Fruit fly (Drosophila melanogaster) whole organism, embryonic: ENCODE data around the gene Npc2g.
A peak's percentile ranks its signal among the peaks of the same experiment; 100 is the strongest.

Source experiments
- Atf-2 ChIP-seq: fragments of 200-800 bp; sonication (Bioruptor generic); optimal IDR thresholded peaks from 2 replicates; lab custom pipeline; 2016; ENCODE audit warnings: missing biosample characterization, missing genetic modification characterization
- CG11560 ChIP-seq: fragments of 200-800 bp; sonication (Bioruptor generic); IDR thresholded peaks from 3 replicates; pipeline ENCODE4 v1.3.6; 2022; ENCODE audit warnings: missing biosample characterization, missing genetic modification characterization
- CG11696 ChIP-seq: fragments of 200-800 bp; sonication (Bioruptor generic); IDR thresholded peaks from 2 replicates; pipeline ENCODE4 v1.3.6; 2022; ENCODE audit warnings: missing biosample characterization, missing genetic modification characterization
- CG12744 ChIP-seq: fragments of 200-800 bp; sonication (Bioruptor generic); optimal IDR thresholded peaks from 2 replicates; lab custom pipeline; 2016; ENCODE audit warnings: missing biosample characterization, missing genetic modification characterization
- CG13424 ChIP-seq: fragments of 200-800 bp; sonication (Bioruptor generic); optimal IDR thresholded peaks from 2 replicates; lab custom pipeline; 2019; ENCODE audit warnings: missing biosample characterization, mild to moderate bottlenecking, missing genetic modification characterization, moderate library complexity
- CG14441 ChIP-seq: fragments of 200-800 bp; sonication (Bioruptor generic); IDR thresholded peaks from 2 replicates; pipeline ENCODE4 v1.3.6; 2022; ENCODE audit warnings: missing biosample characterization, missing genetic modification characterization
- CG17802 ChIP-seq: fragments of 200-800 bp; sonication (Bioruptor generic); optimal IDR thresholded peaks from 2 replicates; lab custom pipeline; 2018; ENCODE audit warnings: missing biosample characterization, mild to moderate bottlenecking, missing genetic modification characterization, moderate library complexity
- CG18011 ChIP-seq: fragments of 200-800 bp; sonication (Bioruptor generic); optimal IDR thresholded peaks from 2 replicates; lab custom pipeline; 2017; ENCODE audit warnings: missing biosample characterization, missing genetic modification characterization, mild to moderate bottlenecking, moderate library complexity, missing genotype
- CG18262 ChIP-seq: fragments of 200-800 bp; optimal IDR thresholded peaks from 3 replicates; lab custom pipeline; 2019; ENCODE audit warnings: missing biosample characterization, mild to moderate bottlenecking, missing genetic modification characterization, moderate library complexity
- CG18599 ChIP-seq: fragments of 200-800 bp; sonication (Bioruptor generic); optimal IDR thresholded peaks from 3 replicates; lab custom pipeline; 2017; ENCODE audit warnings: missing biosample characterization, missing genetic modification characterization, mild to moderate bottlenecking, moderate library complexity, missing genetic modification reagents
- CG2120 ChIP-seq: fragments of 200-800 bp; sonication (Bioruptor generic); optimal IDR thresholded peaks from 3 replicates; lab custom pipeline; 2016; ENCODE audit warnings: missing biosample characterization, missing genetic modification characterization
- CG2889 ChIP-seq: fragments of 200-800 bp; sonication (Bioruptor generic); IDR thresholded peaks from 3 replicates; pipeline ENCODE4 v1.3.6; 2022; ENCODE audit warnings: missing biosample characterization, missing genetic modification characterization
- CG31365 ChIP-seq: fragments of 200-800 bp; sonication (Bioruptor generic); optimal IDR thresholded peaks from 2 replicates; lab custom pipeline; 2018; ENCODE audit warnings: missing biosample characterization, mild to moderate bottlenecking, missing genetic modification characterization
- CG32767 ChIP-seq: fragments of 200-800 bp; sonication (Bioruptor generic); IDR thresholded peaks from 2 replicates; pipeline ENCODE4 v1.3.6; 2022; ENCODE audit warnings: missing biosample characterization, missing genetic modification characterization
- CG34224 ChIP-seq: fragments of 200-800 bp; sonication (Bioruptor generic); IDR thresholded peaks from 3 replicates; pipeline ENCODE4 v1.3.6; 2022; ENCODE audit warnings: missing biosample characterization, missing genetic modification characterization; ENCODE audit not compliant: partially characterized antibody
- CG42726 ChIP-seq: fragments of 200-800 bp; sonication (Bioruptor generic); IDR thresholded peaks from 2 replicates; pipeline ENCODE4 v1.3.6; 2022; ENCODE audit warnings: missing biosample characterization, missing genetic modification characterization; ENCODE audit not compliant: partially characterized antibody
- CG5953 ChIP-seq: fragments of 200-800 bp; sonication (Bioruptor generic); IDR thresholded peaks from 2 replicates; pipeline ENCODE4 v1.3.6; 2022; ENCODE audit warnings: missing biosample characterization, missing genetic modification characterization
- CG6813 ChIP-seq: fragments of 200-800 bp; sonication (Bioruptor generic); optimal IDR thresholded peaks from 2 replicates; lab custom pipeline; 2017; ENCODE audit warnings: missing biosample characterization, missing genetic modification characterization, mild to moderate bottlenecking, moderate library complexity, missing genetic modification reagents
- CG8281 ChIP-seq: fragments of 200-800 bp; sonication (Bioruptor generic); optimal IDR thresholded peaks from 2 replicates; lab custom pipeline; 2018; ENCODE audit warnings: missing biosample characterization, mild to moderate bottlenecking, missing genetic modification characterization, moderate library complexity
- D19A ChIP-seq: fragments of 200-800 bp; optimal IDR thresholded peaks from 3 replicates; lab custom pipeline; 2019; ENCODE audit warnings: missing biosample characterization, mild to moderate bottlenecking, missing genetic modification characterization, moderate library complexity
- ERR ChIP-seq: fragments of 200-800 bp; sonication (Bioruptor generic); optimal IDR thresholded peaks from 2 replicates; lab custom pipeline; 2016; ENCODE audit warnings: missing biosample characterization, missing genetic modification characterization
- HLH54F ChIP-seq: fragments of 200-800 bp; sonication (Bioruptor generic); optimal IDR thresholded peaks from 3 replicates; lab custom pipeline; 2016; ENCODE audit warnings: missing biosample characterization, missing genetic modification characterization
- Hey ChIP-seq: fragments of 200-800 bp; sonication (Bioruptor generic); optimal IDR thresholded peaks from 3 replicates; lab custom pipeline; 2018; ENCODE audit warnings: missing biosample characterization, mild to moderate bottlenecking, missing genetic modification characterization
- Rfx ChIP-seq: fragments of 200-800 bp; sonication (Bioruptor generic); IDR thresholded peaks from 2 replicates; pipeline ENCODE4 v1.3.6; 2022; ENCODE audit warnings: missing biosample characterization, missing genetic modification characterization
- Sox102F ChIP-seq: fragments of 200-800 bp; sonication (Bioruptor generic); optimal IDR thresholded peaks from 2 replicates; lab custom pipeline; 2018; ENCODE audit warnings: missing biosample characterization, mild to moderate bottlenecking, missing genetic modification characterization, moderate library complexity
- Usf ChIP-seq: fragments of 200-800 bp; sonication (Bioruptor generic); optimal IDR thresholded peaks from 2 replicates; lab custom pipeline; 2017; ENCODE audit warnings: missing genotype, missing biosample characterization, missing genetic modification characterization
- ara ChIP-seq: fragments of 200-800 bp; sonication (Bioruptor generic); IDR thresholded peaks from 2 replicates; pipeline ENCODE4 v1.3.6; 2022; ENCODE audit warnings: missing biosample characterization, missing genetic modification characterization
- ash1 ChIP-seq: fragments of 200-800 bp; sonication (Bioruptor generic); optimal IDR thresholded peaks from 2 replicates; lab custom pipeline; 2018; ENCODE audit warnings: missing biosample characterization, mild to moderate bottlenecking, missing genetic modification characterization
- az2 ChIP-seq: fragments of 200-800 bp; sonication (Bioruptor generic); optimal IDR thresholded peaks from 3 replicates; lab custom pipeline; 2016; ENCODE audit warnings: missing biosample characterization, missing genetic modification characterization
- bcd ChIP-seq: fragments of 200-800 bp; sonication (Bioruptor generic); optimal IDR thresholded peaks from 2 replicates; lab custom pipeline; 2017; ENCODE audit warnings: missing biosample characterization, mild to moderate bottlenecking, missing genetic modification characterization
- ci ChIP-seq: fragments of 200-800 bp; sonication (Bioruptor generic); IDR thresholded peaks from 3 replicates; pipeline ENCODE4 v1.3.6; 2022; ENCODE audit warnings: missing biosample characterization, missing genetic modification characterization
- emc ChIP-seq: fragments of 200-800 bp; sonication (Bioruptor generic); optimal IDR thresholded peaks from 2 replicates; lab custom pipeline; 2016; ENCODE audit warnings: missing biosample characterization, missing genetic modification characterization
- esg ChIP-seq: fragments of 200-800 bp; sonication (Bioruptor generic); conservative IDR thresholded peaks from 2 replicates; pipeline ENCODE4 v1.3.6; 2022; ENCODE audit warnings: missing biosample characterization, missing genetic modification characterization
- gcm2 ChIP-seq: fragments of 200-800 bp; sonication (Bioruptor generic); optimal IDR thresholded peaks from 2 replicates; lab custom pipeline; 2016; ENCODE audit warnings: missing biosample characterization, missing genetic modification characterization
- insv ChIP-seq, 2 experiments: fragments of 200-800 bp; sonication (Bioruptor generic); optimal IDR thresholded peaks; 3 replicates each; lab custom pipeline; 2016 to 2018; ENCODE audit warnings: missing biosample characterization in 2 of 2, missing genetic modification characterization in 2 of 2
- knrl ChIP-seq: fragments of 200-800 bp; sonication (Bioruptor generic); IDR thresholded peaks from 3 replicates; pipeline ENCODE4 v1.3.6; 2022; ENCODE audit warnings: missing biosample characterization, missing genetic modification characterization; ENCODE audit not compliant: partially characterized antibody
- nau ChIP-seq: fragments of 200-800 bp; sonication (Bioruptor generic); optimal IDR thresholded peaks from 3 replicates; lab custom pipeline; 2017; ENCODE audit warnings: missing biosample characterization, mild to moderate bottlenecking, missing genetic modification characterization, missing genetic modification reagents
- nom ChIP-seq: fragments of 200-800 bp; sonication (Bioruptor generic); optimal IDR thresholded peaks from 2 replicates; lab custom pipeline; 2017; ENCODE audit warnings: missing biosample characterization, missing genetic modification characterization, mild to moderate bottlenecking, moderate library complexity, missing genetic modification reagents
- oc ChIP-seq: fragments of 200-800 bp; sonication (Bioruptor generic); optimal IDR thresholded peaks from 2 replicates; lab custom pipeline; 2018; ENCODE audit warnings: missing biosample characterization, mild to moderate bottlenecking, missing genetic modification characterization, moderate library complexity
- p53 ChIP-seq: fragments of 200-800 bp; sonication (Bioruptor generic); optimal IDR thresholded peaks from 2 replicates; lab custom pipeline; 2016; ENCODE audit warnings: missing biosample characterization, missing genetic modification characterization
- pnt ChIP-seq: fragments of 200-800 bp; sonication (Bioruptor generic); optimal IDR thresholded peaks from 3 replicates; lab custom pipeline; 2016; ENCODE audit warnings: missing biosample characterization, missing genetic modification characterization
- ranshi ChIP-seq: fragments of 200-800 bp; sonication (Bioruptor generic); IDR thresholded peaks from 2 replicates; pipeline ENCODE4 v1.3.6; 2022; ENCODE audit warnings: missing biosample characterization, missing genetic modification characterization
- repo ChIP-seq: fragments of 200-800 bp; sonication (Bioruptor generic); optimal IDR thresholded peaks from 2 replicates; lab custom pipeline; 2016; ENCODE audit warnings: missing biosample characterization, missing genetic modification characterization
- salm ChIP-seq: fragments of 200-800 bp; sonication (Bioruptor generic); optimal IDR thresholded peaks from 2 replicates; lab custom pipeline; 2018; ENCODE audit warnings: missing biosample characterization, mild to moderate bottlenecking, missing genetic modification characterization
- sc ChIP-seq, 3 experiments: fragments of >200 bp in 2 of 3; fragments of 200-800 bp in 1 of 3; sonication (Bioruptor generic) in 1 of 3; optimal IDR thresholded peaks; 2 replicates in 2 of 3; 3 replicates in 1 of 3; lab custom pipeline; 2017; ENCODE audit warnings: mild to moderate bottlenecking in 1 of 3, missing biosample characterization in 1 of 3, missing genetic modification characterization in 1 of 3, missing genetic modification reagents in 1 of 3
- sd ChIP-seq: fragments of 200-800 bp; sonication (Bioruptor generic); optimal IDR thresholded peaks from 3 replicates; lab custom pipeline; 2018; ENCODE audit warnings: missing biosample characterization, mild to moderate bottlenecking, missing genetic modification characterization, moderate library complexity
- ssp ChIP-seq: fragments of 200-800 bp; sonication (Bioruptor generic); IDR thresholded peaks from 2 replicates; pipeline ENCODE4 v1.3.6; 2022; ENCODE audit warnings: missing biosample characterization, missing genetic modification characterization
- vnd ChIP-seq: fragments of 200-800 bp; sonication (Bioruptor generic); IDR thresholded peaks from 3 replicates; pipeline ENCODE4 v1.3.6; 2022; ENCODE audit warnings: missing biosample characterization, missing genetic modification characterization; ENCODE audit not compliant: partially characterized antibody
- wek ChIP-seq: fragments of 200-800 bp; sonication (Bioruptor generic); optimal IDR thresholded peaks from 3 replicates; lab custom pipeline; 2018; ENCODE audit warnings: missing biosample characterization, mild to moderate bottlenecking, missing genetic modification characterization, moderate library complexity

Gene Npc2g

dm6 chr3R:30781661-30782120 lies 36.6 kb upstream of the Npc2g start (continued):
- peak; percentile 91 for TF ChIP-seq CG32767 (GFP tag; lab: Robert Waterston, UW)
- peak; percentile 96 for TF ChIP-seq ci (GFP tag; lab: Robert Waterston, UW)
- peak; percentile 90 for TF ChIP-seq CG2889 (GFP tag; lab: Robert Waterston, UW)
- peak; percentile 76 for TF ChIP-seq gcm2 (GFP tag; lab: Kevin White, UChicago)
- TF ChIP-seq wek (GFP tag; lab: Kevin White, UChicago): peak; percentile 78
- peak; percentile 91 for TF ChIP-seq Sox102F (GFP tag; lab: Kevin White, UChicago)
- peak; percentile 63 for TF ChIP-seq p53 (GFP tag; lab: Kevin White, UChicago)
- TF ChIP-seq CG18262 (tag; lab: Kevin White, UChicago): peak; percentile 94
- TF ChIP-seq ERR (GFP tag; lab: Kevin White, UChicago): peak; percentile 93
- TF ChIP-seq D19A (tag; lab: Kevin White, UChicago): peak; percentile 89
- peak; percentile 86 for TF ChIP-seq oc
- TF ChIP-seq nom: peak; percentile 83
- TF ChIP-seq CG12744: peak; percentile 87
- peak; percentile 74 for TF ChIP-seq CG17802
- TF ChIP-seq Rfx: peak; percentile 96
- TF ChIP-seq insv (GFP tag; optimal IDR thresholded peaks at IDR 0.05; lab: Kevin White, UChicago): peak; percentile 10 to 39
- peak; percentile 82; the same call in 2 of the 3 replicates for TF ChIP-seq CG11560 (tag; lab: Robert Waterston, UW)
- TF ChIP-seq sc (optimal IDR thresholded peaks at IDR 0.05; lab: Kevin White, UChicago): no peak
- TF ChIP-seq sc (GFP tag; optimal IDR thresholded peaks at IDR 0.05; lab: Kevin White, UChicago): peak; percentile 86
- TF ChIP-seq vnd (GFP tag; lab: Robert Waterston, UW): no peak
- peak; percentile 96 for TF ChIP-seq ranshi (GFP tag; lab: Robert Waterston, UW)
- TF ChIP-seq ash1 (GFP tag; lab: Kevin White, UChicago): peak; percentile 26
- TF ChIP-seq nau (GFP tag; lab: Kevin White, UChicago): peak; percentile 63
- TF ChIP-seq ssp (GFP tag; lab: Robert Waterston, UW): peak; percentile 88
- TF ChIP-seq ara: peak; percentile 95
- TF ChIP-seq emc: peak; percentile 70
- peak; percentile 96 for TF ChIP-seq pnt
- peak; percentile 76 for TF ChIP-seq esg (GFP tag; lab: Robert Waterston, UW)
- peak; percentile 96 for TF ChIP-seq az2 (GFP tag; lab: Kevin White, UChicago)
- peak; percentile 62 for TF ChIP-seq Hey (tag; lab: Kevin White, UChicago)
- no peak for TF ChIP-seq CG34224 (GFP tag; lab: Robert Waterston, UW)
- TF ChIP-seq CG8281 (tag; lab: Kevin White, UChicago): no peak
- peak; percentile 49 for TF ChIP-seq sd (tag; lab: Kevin White, UChicago)
- peak; percentile 94 for TF ChIP-seq HLH54F (GFP tag; lab: Kevin White, UChicago)
- peak; percentile 95 for TF ChIP-seq CG18599 (GFP tag; lab: Kevin White, UChicago)
- peak; percentile 95 for TF ChIP-seq CG14441 (GFP tag; lab: Robert Waterston, UW)
- TF ChIP-seq salm (tag; lab: Kevin White, UChicago): peak; percentile 86
- TF ChIP-seq Usf (GFP tag; lab: Kevin White, UChicago): peak; percentile 90
- TF ChIP-seq repo (GFP tag; lab: Kevin White, UChicago): peak; percentile 93
- no peak; the same call in 2 of the 3 replicates for TF ChIP-seq knrl (GFP tag; lab: Robert Waterston, UW)
- TF ChIP-seq bcd (GFP tag; lab: Kevin White, UChicago): peak; percentile 89
- TF ChIP-seq Atf-2 (GFP tag; lab: Kevin White, UChicago): peak; percentile 91
- peak; percentile 90 for TF ChIP-seq CG6813 (GFP tag; lab: Kevin White, UChicago)
- peak; percentile 71 for TF ChIP-seq CG18011 (GFP tag; lab: Kevin White, UChicago)
- peak; percentile 68 for TF ChIP-seq CG31365 (tag; lab: Kevin White, UChicago)
- peak; percentile 82 for TF ChIP-seq CG11696
- TF ChIP-seq CG2120 (GFP tag; lab: Kevin White, UChicago): peak; percentile 95
- TF ChIP-seq CG42726 (GFP tag; lab: Robert Waterston, UW): no peak
- TF ChIP-seq CG5953 (GFP tag; lab: Robert Waterston, UW): peak; percentile 62; the same call in 1 of the 2 replicates
- TF ChIP-seq CG13424 (tag; lab: Kevin White, UChicago): peak; percentile 95
